Fruit fly (Drosophila melanogaster): Measurements from ENCODE around the gene CG7884.

The CG7884 gene

dm6 chrX:19183121-19183520 is 37.3 kb upstream of the CG7884 start, which contains the start of gene CG33253 (continued):
- TF ChIP-seq HLH3B (GFP tag; IDR thresholded peaks at IDR 0.05) (no peak), Side (GFP tag; optimal IDR thresholded peaks at IDR 0.05) (no peak), sens-2 (GFP tag; IDR thresholded peaks at IDR 0.05) (no peak), Med (GFP tag) (peak; percentile 63), CG10979 (tag; optimal IDR thresholded peaks at IDR 0.05) (peak; percentile 11), br (optimal IDR thresholded peaks at IDR 0.05) (no peak), row (GFP tag; IDR thresholded peaks at IDR 0.05) (0 out of 3 replicates have a peak, but pooled peaks have one; percentile 37), CG32767 (GFP tag; IDR thresholded peaks at IDR 0.05) (no peak), CG10267 (tag; optimal IDR thresholded peaks at IDR 0.05) (peak; percentile 1), CG18262 (tag; optimal IDR thresholded peaks at IDR 0.05) (peak; percentile 44), CG13775 (GFP tag; optimal IDR thresholded peaks at IDR 0.05) (no peak), Bgb (GFP tag; IDR thresholded peaks at IDR 0.05; ENCODE audit: partially characterized antibody) (no peak), wor (GFP tag; IDR thresholded peaks at IDR 0.05) (no peak), CG7556 (GFP tag; optimal IDR thresholded peaks at IDR 0.05) (peak; percentile 17), sens (GFP tag) (no peak), CG32772 (GFP tag; IDR thresholded peaks at IDR 0.05) (no peak), NK7.1 (GFP tag; optimal IDR thresholded peaks at IDR 0.05) (no peak), bigmax (GFP tag; optimal IDR thresholded peaks at IDR 0.05) (no peak)

dm6 chrX:19187624-19188085 is 32.8 kb upstream of the CG7884 start, which contains the start of gene Mec2:
TSS of gene Mec2 (plus strand) at chrX:19188035.
- TF ChIP-seq stc (GFP tag; IDR thresholded peaks at IDR 0.05) (0 out of 2 replicates have a peak, but pooled peaks have one; percentile 19), Elba2 (GFP tag; optimal IDR thresholded peaks at IDR 0.05) (no peak), Neu2 (GFP tag; optimal IDR thresholded peaks at IDR 0.05; ENCODE audit: borderline replicate concordance) (no peak), Vsx1 (GFP tag; optimal IDR thresholded peaks at IDR 0.05) (no peak), cato (GFP tag; optimal IDR thresholded peaks at IDR 0.05; ENCODE audit: borderline replicate concordance) (no peak), CG6175 (GFP tag; IDR thresholded peaks at IDR 0.05) (no peak), CG11456 (GFP tag; IDR thresholded peaks at IDR 0.05) (no peak; the same call in 2 of the 3 replicates), H15 (GFP tag; IDR thresholded peaks at IDR 0.05) (no peak), bcd (GFP tag; optimal IDR thresholded peaks at IDR 0.05) (peak; percentile 16), CG12071 (GFP tag; optimal IDR thresholded peaks at IDR 0.05) (peak; percentile 12), al (GFP tag; IDR thresholded peaks at IDR 0.05) (no peak), CG4820 (GFP tag; optimal IDR thresholded peaks at IDR 0.05) (peak; percentile 24), CG12744 (GFP tag; optimal IDR thresholded peaks at IDR 0.05) (no peak), CG15696 (tag; optimal IDR thresholded peaks at IDR 0.05) (no peak), pum (GFP tag; optimal IDR thresholded peaks at IDR 0.05) (peak; percentile 23), lbe (GFP tag; optimal IDR thresholded peaks at IDR 0.05) (peak; percentile 44), CG2129 (GFP tag; IDR thresholded peaks at IDR 0.05; ENCODE audit: partially characterized antibody) (no peak), CG10979 (tag; optimal IDR thresholded peaks at IDR 0.05) (peak; percentile 39), en (GFP tag; optimal IDR thresholded peaks at IDR 0.05) (no peak), sens (GFP tag) (peak; percentile 86), CG15073 (GFP tag; optimal IDR thresholded peaks at IDR 0.05) (no peak), HmgZ (tag; optimal IDR thresholded peaks at IDR 0.05) (peak; percentile 39), CG31388 (GFP tag; optimal IDR thresholded peaks at IDR 0.05) (no peak), nmo (GFP tag; optimal IDR thresholded peaks at IDR 0.05) (peak; percentile 38), crol (GFP tag; IDR thresholded peaks at IDR 0.05) (no peak), CG11504 (tag; optimal IDR thresholded peaks at IDR 0.05) (no peak), otp (GFP tag; IDR thresholded peaks at IDR 0.05) (0 out of 3 replicates have a peak, but pooled peaks have one; percentile 51), CG12155 (GFP tag; optimal IDR thresholded peaks at IDR 0.05) (peak; percentile 0), lab (GFP tag; optimal IDR thresholded peaks at IDR 0.05) (peak; percentile 32), CG15011 (GFP tag; optimal IDR thresholded peaks at IDR 0.05) (no peak), psq (GFP tag; optimal IDR thresholded peaks at IDR 0.05) (no peak), CG4282 (GFP tag; optimal IDR thresholded peaks at IDR 0.05) (no peak), Fer2 (tag; optimal IDR thresholded peaks at IDR 0.05) (no peak), repo (GFP tag; optimal IDR thresholded peaks at IDR 0.05) (no peak), CG1832 (GFP tag; optimal IDR thresholded peaks at IDR 0.05) (no peak), sim (GFP tag; IDR thresholded peaks at IDR 0.05) (no peak)

All from whole organism, embryonic.